Worm (Caenorhabditis elegans): Measurements from ENCODE around the gene dhs-16.

Gene dhs-16

ce11 chrV:6017630-6018029, 34.1 kb downstream of the dhs-16 start, which contains the start of the genes rpt-2 and aps-1 (continued):
- TF ChIP-seq ceh-88 (GFP tag; IDR thresholded peaks at IDR 0.05) (no peak), dsc-1 (tag; optimal IDR thresholded peaks at IDR 0.05) (peak; percentile 89), efl-3 (GFP tag; optimal IDR thresholded peaks at IDR 0.05) (no peak), xbp-1 (tag; optimal IDR thresholded peaks at IDR 0.05) (peak; percentile 93), unc-130 (tag; optimal IDR thresholded peaks at IDR 0.05) (peak; percentile 95), rnt-1 (tag; optimal IDR thresholded peaks at IDR 0.05) (peak; percentile 85), lin-15B (tag; optimal IDR thresholded peaks at IDR 0.05) (peak; percentile 96), lin-14 (GFP tag; optimal IDR thresholded peaks at IDR 0.05) (peak; percentile 89), sup-37 (GFP tag; optimal IDR thresholded peaks at IDR 0.05) (no peak), pag-3 (tag; optimal IDR thresholded peaks at IDR 0.05; ENCODE audit: borderline replicate concordance, insufficient read depth) (peak; percentile 46), elt-3 (tag; optimal IDR thresholded peaks at IDR 0.05) (peak in 2 of 6 experiments; percentile 64 to 87), fkh-4 (tag; optimal IDR thresholded peaks at IDR 0.05; ENCODE audit: borderline replicate concordance) (no peak), mab-9 (GFP tag; IDR thresholded peaks at IDR 0.05) (no peak), sox-4 (tag; optimal IDR thresholded peaks at IDR 0.05) (peak; percentile 63), unc-98 (GFP tag; IDR thresholded peaks at IDR 0.05) (no peak), blmp-1 (tag; optimal IDR thresholded peaks at IDR 0.05) (peak; percentile 85), elt-2 (tag; optimal IDR thresholded peaks at IDR 0.05) (peak; percentile 15), nhr-19 (GFP tag; conservative IDR thresholded peaks at IDR 0.05) (peak; percentile 85), zip-4 (GFP tag; optimal IDR thresholded peaks at IDR 0.05) (peak; percentile 33), lin-39 (tag; optimal IDR thresholded peaks at IDR 0.05) (peak; percentile 78), ces-1 (GFP tag; optimal IDR thresholded peaks at IDR 0.05) (no peak), ztf-11 (tag; optimal IDR thresholded peaks at IDR 0.05) (peak in 1 of 2 experiments; percentile 69), lin-13 (GFP tag; optimal IDR thresholded peaks at IDR 0.05) (peak; percentile 81), nhr-84 (tag; optimal IDR thresholded peaks at IDR 0.05) (no peak), fkh-10 (GFP tag; optimal IDR thresholded peaks at IDR 0.05) (peak; percentile 75), pqm-1 (tag; optimal IDR thresholded peaks at IDR 0.05) (no peak), nhr-77 (tag; optimal IDR thresholded peaks at IDR 0.05) (peak; percentile 75), nhr-11 (tag; optimal IDR thresholded peaks at IDR 0.05) (no peak), egl-13 (tag; optimal IDR thresholded peaks at IDR 0.05) (peak; percentile 70), nhr-90 (tag; optimal IDR thresholded peaks at IDR 0.05; ENCODE audit: poor library complexity) (peak; percentile 87), egl-27 (tag; optimal IDR thresholded peaks at IDR 0.05) (no peak), tbx-2 (tag; optimal IDR thresholded peaks at IDR 0.05) (peak; percentile 88), F16B12.6 (tag; optimal IDR thresholded peaks at IDR 0.05) (peak; percentile 45), aha-1 (tag; optimal IDR thresholded peaks at IDR 0.05) (no peak), snu-23 (GFP tag; optimal IDR thresholded peaks at IDR 0.05) (peak; percentile 94), tlp-1 (tag; optimal IDR thresholded peaks at IDR 0.05) (no peak), aly-2 (tag; optimal IDR thresholded peaks at IDR 0.05) (peak; percentile 75), ama-1 (optimal IDR thresholded peaks at IDR 0.05) (peak; percentile 60), ceh-8 (GFP tag; optimal IDR thresholded peaks at IDR 0.05) (peak; percentile 42), C04F5.9 (tag; optimal IDR thresholded peaks at IDR 0.05) (peak; percentile 45), nhr-28 (tag; optimal IDR thresholded peaks at IDR 0.05) (no peak), skn-1 (tag; optimal IDR thresholded peaks at IDR 0.05) (peak; percentile 100), nhr-85 (tag) (peak; percentile 92), pax-3 (tag; optimal IDR thresholded peaks at IDR 0.05) (no peak), C34B4.2 (tag; optimal IDR thresholded peaks at IDR 0.05) (no peak), mef-2 (tag; optimal IDR thresholded peaks at IDR 0.05) (no peak), lsy-2 (tag; optimal IDR thresholded peaks at IDR 0.05) (peak; percentile 89 to 92), efl-1 (optimal IDR thresholded peaks at IDR 0.05) (peak; percentile 87), efl-1 (GFP tag; optimal IDR thresholded peaks at IDR 0.05 in 1 of 2) (peak; percentile 83 to 98), ceh-82 (tag; optimal IDR thresholded peaks at IDR 0.05) (peak; percentile 73 to 86 (median 86)), swsn-7 (tag; optimal IDR thresholded peaks at IDR 0.05) (peak; percentile 87), dpl-1 (GFP tag; optimal IDR thresholded peaks at IDR 0.05) (peak; percentile 76 to 85 (median 83)), ceh-90 (tag; optimal IDR thresholded peaks at IDR 0.05) (no peak), unc-86 (tag; optimal IDR thresholded peaks at IDR 0.05) (peak; percentile 79)

All from whole organism, L1 larva.